Worm (Caenorhabditis elegans) whole organism, L1 larva: ENCODE results near the gene flp-24.

Experiments used
- ceh-82 ChIP-seq, 3 experiments: fragments of 150-350 bp in 1 of 3; sonication (generic microtip) in 2 of 3; optimal IDR thresholded peaks; 2 replicates each; lab custom pipeline; 2014 to 2017; ENCODE audit warnings: missing biosample characterization in 3 of 3, missing genetic modification characterization in 3 of 3
- lir-3 ChIP-seq: sonication (generic microtip); optimal IDR thresholded peaks from 2 replicates; lab custom pipeline; 2016; ENCODE audit warnings: mild to moderate bottlenecking, missing genetic modification characterization, moderate library complexity, missing compliant biosample characterization; ENCODE audit not compliant: poor library complexity
- mef-2 ChIP-seq: fragments of 150-350 bp; optimal IDR thresholded peaks from 2 replicates; lab custom pipeline; 2014; ENCODE audit warnings: missing biosample characterization, missing genetic modification characterization
- mep-1 ChIP-seq: fragments of 150-350 bp; optimal IDR thresholded peaks from 2 replicates; lab custom pipeline; 2014; ENCODE audit warnings: missing biosample characterization, missing genetic modification characterization
- vab-15 ChIP-seq: sonication (generic microtip); optimal IDR thresholded peaks from 2 replicates; lab custom pipeline; 2017; ENCODE audit warnings: missing genotype, mild to moderate bottlenecking, missing genetic modification characterization, missing compliant biosample characterization

ce11 chrIII:683318-683717 is 41.6 kb upstream of the flp-24 start, which contains the start of gene W02B3.4:
- TF ChIP-seq mep-1 (tag; lab: Kevin White, UChicago) (no peak), lir-3 (tag; lab: Kevin White, UChicago) (no peak), ceh-82 (tag; optimal IDR thresholded peaks at IDR 0.05; lab: Kevin White, UChicago) (no peak), vab-15 (no peak), mef-2 (tag; lab: Kevin White, UChicago) (no peak)
